Fruit fly (Drosophila melanogaster) whole organism, embryonic: ENCODE measurements around the gene CG42592.

Source experiments
- Bdp1 ChIP-seq: fragments of 200-800 bp; sonication (Bioruptor generic); optimal IDR thresholded peaks from 3 replicates; lab custom pipeline; 2016; ENCODE audit warnings: missing biosample characterization, missing genetic modification characterization
- CG18764 ChIP-seq: fragments of 200-800 bp; sonication (Bioruptor generic); optimal IDR thresholded peaks from 3 replicates; lab custom pipeline; 2016; ENCODE audit warnings: missing biosample characterization, missing genetic modification characterization
- CG31224 ChIP-seq: fragments of 200-800 bp; sonication (Bioruptor generic); IDR thresholded peaks from 2 replicates; pipeline ENCODE4 v1.3.6; 2022; ENCODE audit warnings: missing biosample characterization, missing genetic modification characterization
- CG4404 ChIP-seq: fragments of 200-800 bp; sonication (Bioruptor generic); IDR thresholded peaks from 2 replicates; pipeline ENCODE4 v1.3.6; 2022; ENCODE audit warnings: missing biosample characterization, missing genetic modification characterization
- CG6272 ChIP-seq: fragments of 200-800 bp; sonication (Bioruptor generic); IDR thresholded peaks from 2 replicates; pipeline ENCODE4 v1.3.6; 2022; ENCODE audit warnings: missing biosample characterization, missing genetic modification characterization
- D ChIP-seq, 2 experiments: fragments of 200-800 bp in 1 of 2; fragments of >200 bp in 1 of 2; sonication (Bioruptor generic) in 1 of 2; optimal IDR thresholded peaks; 2 replicates in 1 of 2; 3 replicates in 1 of 2; lab custom pipeline; 2017; ENCODE audit warnings: mild to moderate bottlenecking in 1 of 2, missing biosample characterization in 1 of 2, missing genetic modification characterization in 1 of 2, missing genetic modification reagents in 1 of 2
- Elba2 ChIP-seq: fragments of 200-800 bp; sonication (Bioruptor generic); optimal IDR thresholded peaks from 3 replicates; lab custom pipeline; 2016; ENCODE audit warnings: missing biosample characterization, missing genetic modification characterization
- HLH54F ChIP-seq: fragments of 200-800 bp; sonication (Bioruptor generic); optimal IDR thresholded peaks from 3 replicates; lab custom pipeline; 2016; ENCODE audit warnings: missing biosample characterization, missing genetic modification characterization
- Hand ChIP-seq: fragments of 200-800 bp; sonication (Bioruptor generic); optimal IDR thresholded peaks from 2 replicates; lab custom pipeline; 2017; ENCODE audit warnings: mild to moderate bottlenecking, missing biosample characterization, missing genetic modification reagents, missing genetic modification characterization
- pnt ChIP-seq: fragments of 200-800 bp; sonication (Bioruptor generic); optimal IDR thresholded peaks from 3 replicates; lab custom pipeline; 2016; ENCODE audit warnings: missing biosample characterization, missing genetic modification characterization
- ssp ChIP-seq: fragments of 200-800 bp; sonication (Bioruptor generic); IDR thresholded peaks from 2 replicates; pipeline ENCODE4 v1.3.6; 2022; ENCODE audit warnings: missing biosample characterization, missing genetic modification characterization
- z ChIP-seq: fragments of 200-800 bp; sonication (Bioruptor generic); IDR thresholded peaks from 3 replicates; pipeline ENCODE4 v1.3.6; 2022; ENCODE audit warnings: missing biosample characterization, missing genetic modification characterization

DNA sequence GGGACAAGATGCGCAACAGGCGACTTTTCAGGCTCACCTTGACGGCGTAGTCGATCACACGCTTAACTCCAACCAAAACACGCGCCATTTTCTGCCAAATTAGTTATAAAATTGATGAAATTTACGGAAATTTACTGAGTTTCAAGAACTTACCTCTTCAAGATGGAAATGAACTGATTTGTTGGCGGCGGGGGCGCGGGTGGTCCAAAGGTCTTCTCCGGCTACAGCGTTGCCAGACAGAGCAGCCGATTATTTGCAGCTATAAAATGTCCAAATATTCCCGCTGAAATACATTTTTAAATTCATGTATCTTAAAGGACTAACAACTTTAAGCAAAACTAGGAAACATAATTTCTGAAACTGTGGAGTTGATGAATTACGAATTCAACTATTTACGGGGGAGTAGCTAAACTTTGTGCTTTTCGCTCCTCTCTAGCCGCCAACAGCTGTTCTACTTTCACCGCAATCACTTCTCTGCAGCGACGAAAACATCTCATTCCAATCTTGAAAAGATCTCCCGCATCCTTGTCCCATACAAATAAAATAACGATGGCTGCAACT is 33.3 kb downstream of the CG42592 start, which contains the start of the genes Etfb and CG7789:
- TF ChIP-seq Bdp1 (GFP tag; lab: Kevin White, UChicago) (peak; percentile 55), z (GFP tag; lab: Robert Waterston, UW) (0 out of 3 replicates have a peak, but pooled peaks have one; percentile 6), CG4404 (GFP tag; lab: Robert Waterston, UW) (peak; percentile 70), CG18764 (GFP tag; lab: Kevin White, UChicago) (peak; percentile 11), Elba2 (no peak), ssp (GFP tag; lab: Robert Waterston, UW) (peak; percentile 58), D (optimal IDR thresholded peaks at IDR 0.05; lab: Kevin White, UChicago) (no peak), D (GFP tag; optimal IDR thresholded peaks at IDR 0.05; lab: Kevin White, UChicago) (no peak), Hand (GFP tag; lab: Kevin White, UChicago) (no peak), CG31224 (GFP tag; lab: Robert Waterston, UW) (peak; percentile 77), CG6272 (peak; percentile 78), pnt (GFP tag; lab: Kevin White, UChicago) (peak; percentile 55), HLH54F (peak; percentile 84)
